Fruit fly (Drosophila melanogaster) whole organism, embryonic: ENCODE results near the gene Cog3.
A peak's percentile ranks its signal among the peaks of the same experiment; 100 is the strongest.

Experiments
- Adf1 ChIP-seq: fragments of 200-800 bp; sonication (Bioruptor generic); IDR thresholded peaks from 2 replicates; pipeline ENCODE4 v1.3.6; 2022; ENCODE audit warnings: missing biosample characterization, missing genetic modification characterization
- Atf3 ChIP-seq: fragments of 200-800 bp; sonication (Bioruptor generic); optimal IDR thresholded peaks from 3 replicates; lab custom pipeline; 2016; ENCODE audit warnings: missing biosample characterization, missing genetic modification characterization
- Atf6 ChIP-seq: fragments of 200-800 bp; sonication (Bioruptor generic); IDR thresholded peaks from 2 replicates; pipeline ENCODE4 v1.3.6; 2022; ENCODE audit warnings: missing biosample characterization, missing genetic modification characterization
- CG10431 ChIP-seq: fragments of 200-800 bp; sonication (Bioruptor generic); optimal IDR thresholded peaks from 3 replicates; lab custom pipeline; 2018; ENCODE audit warnings: missing biosample characterization, mild to moderate bottlenecking, missing genetic modification characterization
- CG10654 ChIP-seq: fragments of 200-800 bp; sonication (Bioruptor generic); optimal IDR thresholded peaks from 2 replicates; lab custom pipeline; 2016; ENCODE audit warnings: missing biosample characterization, missing genetic modification characterization
- CG1529 ChIP-seq: fragments of 200-800 bp; sonication (Bioruptor generic); optimal IDR thresholded peaks from 3 replicates; lab custom pipeline; 2018; ENCODE audit warnings: missing biosample characterization, missing genetic modification characterization
- CG16813 ChIP-seq: fragments of 200-800 bp; sonication (Bioruptor generic); IDR thresholded peaks from 3 replicates; pipeline ENCODE4 v1.3.6; 2022; ENCODE audit warnings: missing biosample characterization, missing genetic modification characterization; ENCODE audit not compliant: partially characterized antibody
- CG17385 ChIP-seq: fragments of 200-800 bp; sonication (Bioruptor generic); optimal IDR thresholded peaks from 3 replicates; lab custom pipeline; 2018; ENCODE audit warnings: missing biosample characterization, mild to moderate bottlenecking, missing genetic modification characterization
- CG2199 ChIP-seq: fragments of 200-800 bp; sonication (Bioruptor generic); IDR thresholded peaks from 3 replicates; pipeline ENCODE4 v1.3.6; 2022; ENCODE audit warnings: missing biosample characterization, missing genetic modification characterization
- CG31388 ChIP-seq: fragments of 200-800 bp; sonication (Bioruptor generic); optimal IDR thresholded peaks from 2 replicates; lab custom pipeline; 2016; ENCODE audit warnings: missing biosample characterization, missing genetic modification characterization
- CG3163 ChIP-seq: fragments of 200-800 bp; sonication (Bioruptor generic); optimal IDR thresholded peaks from 3 replicates; lab custom pipeline; 2016; ENCODE audit warnings: missing biosample characterization, missing genetic modification characterization
- CG42726 ChIP-seq: fragments of 200-800 bp; sonication (Bioruptor generic); IDR thresholded peaks from 2 replicates; pipeline ENCODE4 v1.3.6; 2022; ENCODE audit warnings: missing biosample characterization, missing genetic modification characterization; ENCODE audit not compliant: partially characterized antibody
- CG4328 ChIP-seq: fragments of 200-800 bp; sonication (Bioruptor generic); optimal IDR thresholded peaks from 3 replicates; lab custom pipeline; 2017; ENCODE audit warnings: missing biosample characterization, missing genetic modification reagents, missing genetic modification characterization
- CG4730 ChIP-seq: fragments of 200-800 bp; sonication (Bioruptor generic); IDR thresholded peaks from 2 replicates; pipeline ENCODE4 v1.3.6; 2022; ENCODE audit warnings: missing biosample characterization, missing genetic modification characterization
- CG5180 ChIP-seq: fragments of 200-800 bp; sonication (Bioruptor generic); optimal IDR thresholded peaks from 3 replicates; lab custom pipeline; 2017; ENCODE audit warnings: missing biosample characterization, missing genetic modification characterization, mild to moderate bottlenecking, moderate library complexity, missing genetic modification reagents
- CG6654 ChIP-seq: fragments of 200-800 bp; sonication (Bioruptor generic); optimal IDR thresholded peaks from 2 replicates; lab custom pipeline; 2017; ENCODE audit warnings: missing biosample characterization, mild to moderate bottlenecking, missing genetic modification characterization
- CG7271 ChIP-seq: fragments of 200-800 bp; sonication (Bioruptor generic); optimal IDR thresholded peaks from 2 replicates; lab custom pipeline; 2018; ENCODE audit warnings: missing biosample characterization, mild to moderate bottlenecking, missing genetic modification characterization, moderate library complexity
- CG8944 ChIP-seq: fragments of 200-800 bp; sonication (Bioruptor generic); optimal IDR thresholded peaks from 3 replicates; lab custom pipeline; 2016; ENCODE audit warnings: missing biosample characterization, missing genetic modification characterization
- E2f2 ChIP-seq: fragments of 200-800 bp; sonication (Bioruptor generic); IDR thresholded peaks from 2 replicates; pipeline ENCODE4 v1.3.6; 2022; ENCODE audit warnings: missing biosample characterization, missing genetic modification characterization
- Eip74EF ChIP-seq, 2 experiments: fragments of 200-800 bp in 1 of 2; fragments of >200 bp in 1 of 2; sonication (Bioruptor generic) in 1 of 2; optimal IDR thresholded peaks; 2 replicates each; lab custom pipeline; 2017 to 2019; ENCODE audit warnings: missing biosample characterization in 2 of 2, missing genetic modification characterization in 2 of 2, mild to moderate bottlenecking in 1 of 2, moderate library complexity in 1 of 2
- Ets65A ChIP-seq: fragments of 200-800 bp; sonication (Bioruptor generic); peaks from one replicate; lab custom pipeline; 2016; ENCODE audit warnings: missing biosample characterization, missing genetic modification characterization
- Fer1 ChIP-seq: fragments of 200-800 bp; sonication (Bioruptor generic); optimal IDR thresholded peaks from 2 replicates; lab custom pipeline; 2017; ENCODE audit warnings: missing biosample characterization, mild to moderate bottlenecking, missing genetic modification characterization
- HmgZ ChIP-seq: fragments of 200-800 bp; sonication (Bioruptor generic); optimal IDR thresholded peaks from 2 replicates; lab custom pipeline; 2018; ENCODE audit warnings: missing biosample characterization, mild to moderate bottlenecking, missing genetic modification characterization
- Hr3 ChIP-seq: fragments of 200-800 bp; sonication (Bioruptor generic); optimal IDR thresholded peaks from 3 replicates; lab custom pipeline; 2016; ENCODE audit warnings: missing biosample characterization, missing genetic modification characterization
- Jarid2 ChIP-seq: fragments of 200-800 bp; sonication (Bioruptor generic); optimal IDR thresholded peaks from 3 replicates; lab custom pipeline; 2017; ENCODE audit warnings: mild to moderate bottlenecking, missing biosample characterization, missing genetic modification reagents, missing genetic modification characterization
- Rx ChIP-seq: fragments of 200-800 bp; sonication (Bioruptor generic); IDR thresholded peaks from 2 replicates; pipeline ENCODE4 v1.3.6; 2022; ENCODE audit warnings: missing biosample characterization, missing genetic modification characterization
- aop ChIP-seq: fragments of 200-800 bp; sonication (Bioruptor generic); IDR thresholded peaks from 2 replicates; pipeline ENCODE4 v1.3.6; 2022; ENCODE audit warnings: missing biosample characterization, missing genetic modification characterization
- bcd ChIP-seq: fragments of 200-800 bp; sonication (Bioruptor generic); optimal IDR thresholded peaks from 2 replicates; lab custom pipeline; 2017; ENCODE audit warnings: missing biosample characterization, mild to moderate bottlenecking, missing genetic modification characterization
- bigmax ChIP-seq: fragments of 200-800 bp; sonication (Bioruptor generic); optimal IDR thresholded peaks from 2 replicates; lab custom pipeline; 2018; ENCODE audit warnings: missing biosample characterization, mild to moderate bottlenecking, missing genetic modification characterization
- chinmo ChIP-seq: fragments of 200-800 bp; sonication (Bioruptor generic); IDR thresholded peaks from 4 replicates; pipeline ENCODE4 v1.3.6; 2022; ENCODE audit warnings: missing biosample characterization, missing genetic modification characterization; ENCODE audit not compliant: partially characterized antibody
- chm ChIP-seq: fragments of 200-800 bp; sonication (Bioruptor generic); IDR thresholded peaks from 2 replicates; pipeline ENCODE4 v1.3.6; 2022; ENCODE audit warnings: missing biosample characterization, missing genetic modification characterization
- chn ChIP-seq: fragments of 200-800 bp; sonication (Bioruptor generic); optimal IDR thresholded peaks from 2 replicates; lab custom pipeline; 2016; ENCODE audit warnings: missing biosample characterization, missing genetic modification characterization
- dati ChIP-seq: fragments of 200-800 bp; sonication (Bioruptor generic); IDR thresholded peaks from 2 replicates; pipeline ENCODE4 v1.3.6; 2022; ENCODE audit warnings: missing biosample characterization, missing genetic modification characterization
- dpn ChIP-seq, 2 experiments: fragments of 200-800 bp; sonication (Bioruptor generic); optimal IDR thresholded peaks; 3 replicates each; lab custom pipeline; 2016; ENCODE audit warnings: missing biosample characterization in 2 of 2, missing genetic modification characterization in 2 of 2
- esg ChIP-seq: fragments of 200-800 bp; sonication (Bioruptor generic); conservative IDR thresholded peaks from 2 replicates; pipeline ENCODE4 v1.3.6; 2022; ENCODE audit warnings: missing biosample characterization, missing genetic modification characterization
- gem ChIP-seq: fragments of 200-800 bp; sonication (Bioruptor generic); optimal IDR thresholded peaks from 2 replicates; lab custom pipeline; 2019; ENCODE audit warnings: missing biosample characterization, mild to moderate bottlenecking, missing genetic modification characterization, moderate library complexity
- ind ChIP-seq: fragments of 200-800 bp; sonication (Bioruptor generic); optimal IDR thresholded peaks from 3 replicates; lab custom pipeline; 2016; ENCODE audit warnings: missing biosample characterization, missing genetic modification characterization
- insv ChIP-seq, 2 experiments: fragments of 200-800 bp; sonication (Bioruptor generic); optimal IDR thresholded peaks; 3 replicates each; lab custom pipeline; 2016 to 2018; ENCODE audit warnings: missing biosample characterization in 2 of 2, missing genetic modification characterization in 2 of 2
- kni ChIP-seq: fragments of 200-800 bp; sonication (Bioruptor generic); optimal IDR thresholded peaks from 3 replicates; lab custom pipeline; 2017; ENCODE audit warnings: mild to moderate bottlenecking, missing biosample characterization, missing genetic modification reagents, missing genetic modification characterization
- lab ChIP-seq: fragments of 200-800 bp; sonication (Bioruptor generic); optimal IDR thresholded peaks from 3 replicates; lab custom pipeline; 2017; ENCODE audit warnings: missing biosample characterization, missing genetic modification characterization, mild to moderate bottlenecking, moderate library complexity, missing genetic modification reagents
- nau ChIP-seq: fragments of 200-800 bp; sonication (Bioruptor generic); optimal IDR thresholded peaks from 3 replicates; lab custom pipeline; 2017; ENCODE audit warnings: missing biosample characterization, mild to moderate bottlenecking, missing genetic modification characterization, missing genetic modification reagents
- nerfin-1 ChIP-seq: fragments of 200-800 bp; sonication (Bioruptor generic); optimal IDR thresholded peaks from 3 replicates; lab custom pipeline; 2019; ENCODE audit warnings: missing biosample characterization, mild to moderate bottlenecking, missing genetic modification characterization, moderate library complexity
- oc ChIP-seq: fragments of 200-800 bp; sonication (Bioruptor generic); optimal IDR thresholded peaks from 2 replicates; lab custom pipeline; 2018; ENCODE audit warnings: missing biosample characterization, mild to moderate bottlenecking, missing genetic modification characterization, moderate library complexity
- onecut ChIP-seq: fragments of 200-800 bp; sonication (Bioruptor generic); IDR thresholded peaks from 2 replicates; pipeline ENCODE4 v1.3.6; 2022; ENCODE audit warnings: missing biosample characterization, missing genetic modification characterization
- sqz ChIP-seq: fragments of 200-800 bp; sonication (Bioruptor generic); optimal IDR thresholded peaks from 3 replicates; lab custom pipeline; 2018; ENCODE audit warnings: missing biosample characterization, mild to moderate bottlenecking, missing genetic modification characterization
- sr ChIP-seq: fragments of 200-800 bp; sonication (Bioruptor generic); IDR thresholded peaks from 3 replicates; pipeline ENCODE4 v1.3.6; 2022; ENCODE audit warnings: missing biosample characterization, missing genetic modification characterization
- stc ChIP-seq: fragments of 200-800 bp; sonication (Bioruptor generic); IDR thresholded peaks from 2 replicates; pipeline ENCODE4 v1.3.6; 2022; ENCODE audit warnings: missing biosample characterization, missing genetic modification characterization
- tin ChIP-seq: fragments of 200-800 bp; sonication (Bioruptor generic); optimal IDR thresholded peaks from 3 replicates; lab custom pipeline; 2016; ENCODE audit warnings: missing biosample characterization, missing genetic modification characterization
- vvl ChIP-seq: fragments of 200-800 bp; sonication (Bioruptor generic); IDR thresholded peaks from 2 replicates; pipeline ENCODE4 v1.3.6; 2022; ENCODE audit warnings: missing biosample characterization, missing genetic modification characterization

Cog3 gene

dm6 chr2L:3425947-3426346, 30.9 kb downstream of the Cog3 start (continued):
- TF ChIP-seq CG3163 (GFP tag; lab: Kevin White, UChicago): peak; percentile 80
- no peak for TF ChIP-seq bcd (GFP tag; lab: Kevin White, UChicago)
- no peak for TF ChIP-seq CG6654 (GFP tag; lab: Kevin White, UChicago)
- no peak for TF ChIP-seq insv (GFP tag; optimal IDR thresholded peaks at IDR 0.05; lab: Kevin White, UChicago)
- no peak for TF ChIP-seq dati
- no peak for TF ChIP-seq tin
- TF ChIP-seq chn (GFP tag; lab: Kevin White, UChicago): no peak
- peak; percentile 30 for TF ChIP-seq nerfin-1 (tag; lab: Kevin White, UChicago)
- TF ChIP-seq, all 482 proteins: peak for 7

DNA sequence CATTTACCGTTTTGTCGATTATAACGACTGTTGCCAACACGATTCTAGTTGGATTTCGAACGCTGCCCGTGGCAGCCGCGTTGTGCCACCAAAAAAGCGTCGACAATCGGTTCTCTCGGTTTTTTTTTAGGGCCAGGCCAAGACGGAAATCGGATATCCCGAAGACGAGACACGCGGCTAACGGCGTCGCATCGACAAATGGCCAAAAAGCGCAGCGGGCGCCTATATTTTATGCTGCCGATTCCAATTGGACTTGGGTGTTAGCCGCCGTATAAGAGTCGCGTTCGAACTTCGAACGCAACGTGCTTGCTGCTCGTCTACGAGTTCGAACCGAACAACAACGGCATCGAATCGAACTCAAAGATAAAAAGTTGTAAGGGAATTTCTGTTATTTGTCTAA, 34.1 kb downstream of the Cog3 start:
- peak; percentile 18 for TF ChIP-seq Fer1 (GFP tag; lab: Kevin White, UChicago)
- peak; percentile 4 for TF ChIP-seq nau (GFP tag; lab: Kevin White, UChicago)
- TF ChIP-seq chinmo (GFP tag; lab: Robert Waterston, UW): peak; percentile 85; the same call in 2 of the 4 replicates
- no peak for TF ChIP-seq Rx (GFP tag; lab: Robert Waterston, UW)
- TF ChIP-seq dpn (GFP tag; optimal IDR thresholded peaks at IDR 0.05; lab: Kevin White, UChicago): no peak
- TF ChIP-seq Atf3 (GFP tag; lab: Kevin White, UChicago): no peak
- 0 out of 3 replicates have a peak, but pooled peaks have one; percentile 16 for TF ChIP-seq CG2199 (GFP tag; lab: Robert Waterston, UW)
- peak; percentile 42; the same call in 1 of the 2 replicates for TF ChIP-seq stc (GFP tag; lab: Robert Waterston, UW)
- TF ChIP-seq CG10431 (GFP tag; lab: Kevin White, UChicago): no peak
- TF ChIP-seq vvl (GFP tag; lab: Robert Waterston, UW): peak; percentile 49; the same call in 1 of the 2 replicates
- no peak for TF ChIP-seq CG16813 (GFP tag; lab: Robert Waterston, UW)
- peak; percentile 2 for TF ChIP-seq lab (GFP tag; lab: Kevin White, UChicago)
- TF ChIP-seq gem (tag; lab: Kevin White, UChicago): no peak
- no peak for TF ChIP-seq CG7271 (tag; lab: Kevin White, UChicago)
- TF ChIP-seq CG8944 (GFP tag; lab: Kevin White, UChicago): no peak
- no peak for TF ChIP-seq CG17385 (GFP tag; lab: Kevin White, UChicago)
- TF ChIP-seq Atf6 (GFP tag; lab: Robert Waterston, UW): no peak
- TF ChIP-seq CG4730 (GFP tag; lab: Robert Waterston, UW): no peak
- peak; percentile 17 for TF ChIP-seq sqz
- TF ChIP-seq esg (GFP tag; lab: Robert Waterston, UW): no peak
- TF ChIP-seq CG10654 (GFP tag; lab: Kevin White, UChicago): no peak
- 0 out of 2 replicates have a peak, but pooled peaks have one; percentile 19 for TF ChIP-seq onecut (GFP tag; lab: Robert Waterston, UW)
- TF ChIP-seq CG42726 (GFP tag; lab: Robert Waterston, UW): 0 out of 2 replicates have a peak, but pooled peaks have one; percentile 10
- no peak for TF ChIP-seq bigmax (GFP tag; lab: Kevin White, UChicago)
- TF ChIP-seq chm (GFP tag; lab: Robert Waterston, UW): peak; percentile 43; the same call in 1 of the 2 replicates
- TF ChIP-seq ind (GFP tag; lab: Kevin White, UChicago): no peak
- TF ChIP-seq oc (tag; lab: Kevin White, UChicago): no peak
- no peak for TF ChIP-seq CG31388 (GFP tag; lab: Kevin White, UChicago)
- peak; percentile 49; the same call in 1 of the 2 replicates for TF ChIP-seq Adf1 (GFP tag; lab: Robert Waterston, UW)
- 0 out of 3 replicates have a peak, but pooled peaks have one; percentile 17 for TF ChIP-seq sr (GFP tag; lab: Robert Waterston, UW)
- no peak for TF ChIP-seq Ets65A (GFP tag; lab: Kevin White, UChicago)
- no peak for TF ChIP-seq CG4328 (GFP tag; lab: Kevin White, UChicago)
- no peak for TF ChIP-seq Hr3 (GFP tag; lab: Kevin White, UChicago)
- peak; percentile 78 for TF ChIP-seq Jarid2 (GFP tag; lab: Kevin White, UChicago)
- TF ChIP-seq Eip74EF (GFP tag; optimal IDR thresholded peaks at IDR 0.05; lab: Kevin White, UChicago): peak in 1 of 2 experiments; percentile 26
- peak; percentile 98 for TF ChIP-seq CG5180 (GFP tag; lab: Kevin White, UChicago)
- TF ChIP-seq CG1529: no peak
- TF ChIP-seq E2f2 (GFP tag; lab: Robert Waterston, UW): peak; percentile 12; the same call in 1 of the 2 replicates
- TF ChIP-seq kni: peak; percentile 19
- 0 out of 2 replicates have a peak, but pooled peaks have one; percentile 25 for TF ChIP-seq aop
- no peak for TF ChIP-seq HmgZ (tag; lab: Kevin White, UChicago)
